Fruit fly (Drosophila melanogaster): ENCODE data around the gene comt.

The comt gene

dm6 chrX:13214056-13214455 lies 44.8 kb upstream of the comt start:
- TF ChIP-seq Camta (GFP tag; optimal IDR thresholded peaks at IDR 0.05) (peak; percentile 71), hbn (GFP tag; IDR thresholded peaks at IDR 0.05; ENCODE audit: partially characterized antibody) (no peak), Nf-YC (tag; optimal IDR thresholded peaks at IDR 0.05) (peak; percentile 6), Xbp1 (GFP tag; optimal IDR thresholded peaks at IDR 0.05) (peak; percentile 74), tap (tag; optimal IDR thresholded peaks at IDR 0.05) (no peak), h (optimal IDR thresholded peaks at IDR 0.05) (no peak), vfl (GFP tag; optimal IDR thresholded peaks at IDR 0.05) (peak; percentile 35), Opbp (GFP tag; IDR thresholded peaks at IDR 0.05; ENCODE audit: partially characterized antibody) (no peak), CG3995 (GFP tag; optimal IDR thresholded peaks at IDR 0.05) (no peak), CG4707 (GFP tag; optimal IDR thresholded peaks at IDR 0.05) (no peak), vvl (GFP tag; IDR thresholded peaks at IDR 0.05) (peak; percentile 76), row (GFP tag; IDR thresholded peaks at IDR 0.05) (peak; percentile 74), CG7786 (GFP tag; optimal IDR thresholded peaks at IDR 0.05) (peak; percentile 49), onecut (GFP tag; IDR thresholded peaks at IDR 0.05) (0 out of 2 replicates have a peak, but pooled peaks have one; percentile 16), CG5180 (GFP tag; optimal IDR thresholded peaks at IDR 0.05) (peak; percentile 100), Adf1 (GFP tag; IDR thresholded peaks at IDR 0.05) (0 out of 2 replicates have a peak, but pooled peaks have one; percentile 14), CG2129 (GFP tag; IDR thresholded peaks at IDR 0.05; ENCODE audit: partially characterized antibody) (no peak), hth (optimal IDR thresholded peaks at IDR 0.05) (no peak), CG8359 (GFP tag; optimal IDR thresholded peaks at IDR 0.05; ENCODE audit: borderline replicate concordance) (peak; percentile 19), rib (GFP tag; IDR thresholded peaks at IDR 0.05) (no peak), CTCF (GFP tag; optimal IDR thresholded peaks at IDR 0.05) (no peak), CG7357 (GFP tag; IDR thresholded peaks at IDR 0.05) (peak; percentile 35; the same call in 1 of the 3 replicates), CG3838 (GFP tag; optimal IDR thresholded peaks at IDR 0.05) (no peak), trh (GFP tag; optimal IDR thresholded peaks at IDR 0.05) (no peak), dan (GFP tag; IDR thresholded peaks at IDR 0.05) (no peak), Lim3 (GFP tag; IDR thresholded peaks at IDR 0.05) (no peak), Eip74EF (GFP tag; optimal IDR thresholded peaks at IDR 0.05) (peak in 1 of 2 experiments; percentile 3), Atf3 (GFP tag; optimal IDR thresholded peaks at IDR 0.05) (peak; percentile 42), Dip3 (GFP tag; optimal IDR thresholded peaks at IDR 0.05) (peak; percentile 54), CG14050 (GFP tag; IDR thresholded peaks at IDR 0.05) (peak; percentile 29; the same call in 1 of the 3 replicates), so (GFP tag; IDR thresholded peaks at IDR 0.05) (0 out of 3 replicates have a peak, but pooled peaks have one; percentile 16), MTF-1 (GFP tag; optimal IDR thresholded peaks at IDR 0.05; ENCODE audit: borderline replicate concordance) (peak; percentile 35), scrt (GFP tag; optimal IDR thresholded peaks at IDR 0.05) (peak; percentile 30), luna (GFP tag; optimal IDR thresholded peaks at IDR 0.05) (peak; percentile 12), CG17802 (tag; optimal IDR thresholded peaks at IDR 0.05) (peak; percentile 22), zfh2 (GFP tag; optimal IDR thresholded peaks at IDR 0.05) (peak; percentile 46), CG30403 (GFP tag; optimal IDR thresholded peaks at IDR 0.05) (peak; percentile 75), org-1 (GFP tag; optimal IDR thresholded peaks at IDR 0.05) (peak; percentile 14), lov (optimal IDR thresholded peaks at IDR 0.05) (no peak), lov (GFP tag; IDR thresholded peaks at IDR 0.05) (peak; percentile 73; the same call in 1 of the 3 replicates), pan (optimal IDR thresholded peaks at IDR 0.05) (no peak), pan (GFP tag; optimal IDR thresholded peaks at IDR 0.05 in 1 of 2, IDR thresholded peaks at IDR 0.05 in 1 of 2) (peak in 1 of 2 experiments; percentile 70), sr (GFP tag; IDR thresholded peaks at IDR 0.05) (no peak; the same call in 2 of the 3 replicates), CG15514 (GFP tag; optimal IDR thresholded peaks at IDR 0.05) (peak; percentile 56), Ptx1 (GFP tag; IDR thresholded peaks at IDR 0.05) (peak; percentile 75), ash1 (GFP tag; optimal IDR thresholded peaks at IDR 0.05) (no peak), CG11695 (GFP tag; IDR thresholded peaks at IDR 0.05) (peak; percentile 76), Oaz (GFP tag; IDR thresholded peaks at IDR 0.05) (no peak), Taf1 (GFP tag; IDR thresholded peaks at IDR 0.05) (no peak), insv (GFP tag; optimal IDR thresholded peaks at IDR 0.05) (no peak), CG8388 (GFP tag; optimal IDR thresholded peaks at IDR 0.05) (peak; percentile 58), CG3407 (GFP tag; optimal IDR thresholded peaks at IDR 0.05) (no peak)
